Worm (Caenorhabditis elegans) whole organism, L4 larva: ENCODE results near the gene cdd-2.

ENCODE experiments used
- F10B5.3 ChIP-seq: sonication (generic microtip); optimal IDR thresholded peaks from 2 replicates; lab custom pipeline; 2016; ENCODE audit warnings: mild to moderate bottlenecking, missing genetic modification characterization, missing compliant biosample characterization
- F26F4.8 ChIP-seq: fragments of 200-800 bp; sonication (Bioruptor generic); conservative IDR thresholded peaks from 2 replicates; pipeline ENCODE4 v1.3.6; 2022; ENCODE audit warnings: missing genetic modification characterization, missing compliant biosample characterization
- F37D6.2 ChIP-seq: sonication (generic microtip); optimal IDR thresholded peaks from 2 replicates; lab custom pipeline; 2016; ENCODE audit warnings: mild to moderate bottlenecking, missing genetic modification characterization, missing compliant biosample characterization
- R02D3.7 ChIP-seq: fragments of 150-350 bp; sonication (generic microtip); optimal IDR thresholded peaks from 3 replicates; lab custom pipeline; 2014; ENCODE audit warnings: missing biosample characterization, missing genetic modification characterization
- T26A8.4 ChIP-seq: fragments of 200-800 bp; sonication (Bioruptor generic); IDR thresholded peaks from 2 replicates; pipeline ENCODE4 v1.3.6; 2022; ENCODE audit warnings: missing genetic modification characterization, missing compliant biosample characterization
- Y105C5A.15 ChIP-seq: fragments of 200-800 bp; sonication (Bioruptor generic); IDR thresholded peaks from 2 replicates; pipeline ENCODE4 v1.3.6; 2022; ENCODE audit warnings: missing genetic modification characterization, missing compliant biosample characterization
- Y5F2A.4 ChIP-seq: fragments of 200-800 bp; sonication (Bioruptor generic); optimal IDR thresholded peaks from 2 replicates; lab custom pipeline; 2018; ENCODE audit warnings: mild to moderate bottlenecking, missing genetic modification characterization, missing compliant biosample characterization
- ZK337.2 ChIP-seq: fragments of 200-800 bp; sonication (Bioruptor generic); IDR thresholded peaks from 2 replicates; pipeline ENCODE4 v1.3.6; 2022; ENCODE audit warnings: missing genetic modification reagents, missing genetic modification characterization, missing compliant biosample characterization
- aha-1 ChIP-seq: fragments of 150-350 bp; peaks from one replicate; lab custom pipeline; 2014; ENCODE audit warnings: missing biosample characterization, missing genetic modification characterization
- ama-1 ChIP-seq: fragments of 150-350 bp; optimal IDR thresholded peaks from 2 replicates; lab custom pipeline; 2014; ENCODE audit warnings: inconsistent platforms, mixed read lengths
- arid-1 ChIP-seq: fragments of 200-800 bp; sonication (Bioruptor generic); conservative IDR thresholded peaks from 2 replicates; pipeline ENCODE4 v1.3.6; 2022; ENCODE audit warnings: missing genetic modification reagents, missing genetic modification characterization, missing compliant biosample characterization
- ceh-28 ChIP-seq: fragments of 150-350 bp; optimal IDR thresholded peaks from 2 replicates; lab custom pipeline; 2014; ENCODE audit warnings: missing biosample characterization, missing genetic modification reagents, missing genetic modification characterization
- ctbp-1 ChIP-seq: fragments of 200-800 bp; sonication (Bioruptor generic); IDR thresholded peaks from 2 replicates; pipeline ENCODE4 v1.3.6; 2022; ENCODE audit warnings: missing genetic modification reagents, missing genetic modification characterization, missing compliant biosample characterization
- dmd-8 ChIP-seq: fragments of 200-800 bp; sonication (Bioruptor generic); IDR thresholded peaks from 2 replicates; pipeline ENCODE4 v1.3.6; 2022; ENCODE audit warnings: missing genetic modification characterization, missing compliant biosample characterization
- dmd-9 ChIP-seq: fragments of 200-800 bp; sonication (Bioruptor generic); IDR thresholded peaks from 2 replicates; pipeline ENCODE4 v1.3.6; 2022; ENCODE audit warnings: missing genetic modification reagents, missing genetic modification characterization, missing compliant biosample characterization
- dpl-1 ChIP-seq: fragments of 150-350 bp; optimal IDR thresholded peaks from 2 replicates; lab custom pipeline; 2014; ENCODE audit warnings: missing biosample characterization, missing genetic modification reagents, missing genetic modification characterization
- fkh-10 ChIP-seq: fragments of 150-350 bp; optimal IDR thresholded peaks from 2 replicates; lab custom pipeline; 2014; ENCODE audit warnings: missing biosample characterization, missing genetic modification reagents, missing genetic modification characterization
- gei-8 ChIP-seq: fragments of 200-800 bp; sonication (Bioruptor generic); optimal IDR thresholded peaks from 2 replicates; lab custom pipeline; 2018; ENCODE audit warnings: mild to moderate bottlenecking, missing genetic modification characterization, missing compliant biosample characterization
- lim-7 ChIP-seq: fragments of 200-800 bp; sonication (Bioruptor generic); IDR thresholded peaks from 2 replicates; pipeline ENCODE4 v1.3.6; 2022; ENCODE audit warnings: missing genetic modification characterization, missing compliant biosample characterization
- lin-1 ChIP-seq: fragments of 200-800 bp; sonication (Bioruptor generic); IDR thresholded peaks from 2 replicates; pipeline ENCODE4 v1.3.6; 2022; ENCODE audit warnings: missing genetic modification reagents, missing genetic modification characterization, missing compliant biosample characterization
- lin-13 ChIP-seq: fragments of 150-350 bp; optimal IDR thresholded peaks from 2 replicates; lab custom pipeline; 2014; ENCODE audit warnings: missing biosample characterization, missing genetic modification reagents, missing genetic modification characterization
- lin-15B ChIP-seq: fragments of 150-350 bp; sonication (generic microtip); optimal IDR thresholded peaks from 3 replicates; lab custom pipeline; 2014; ENCODE audit warnings: missing biosample characterization, missing genetic modification characterization
- lin-38 ChIP-seq: fragments of 200-800 bp; sonication (Bioruptor generic); IDR thresholded peaks from 2 replicates; pipeline ENCODE4 v1.3.6; 2022; ENCODE audit warnings: missing genetic modification reagents, missing genetic modification characterization, missing compliant biosample characterization
- madf-5 ChIP-seq, 2 experiments: fragments of 200-800 bp; sonication (Bioruptor generic); IDR thresholded peaks; 2 replicates each; pipeline ENCODE4 v1.3.6; 2022; ENCODE audit warnings: missing compliant biosample characterization in 2 of 2, missing genetic modification characterization in 2 of 2
- mdt-29 ChIP-seq: fragments of 200-800 bp; sonication (Bioruptor generic); IDR thresholded peaks from 2 replicates; pipeline ENCODE4 v1.3.6; 2022; ENCODE audit warnings: missing genetic modification reagents, missing genetic modification characterization, missing compliant biosample characterization
- mep-1 ChIP-seq: fragments of 150-350 bp; sonication (generic microtip); optimal IDR thresholded peaks from 3 replicates; lab custom pipeline; 2014; ENCODE audit warnings: missing biosample characterization, missing genetic modification characterization
- mes-2 ChIP-seq: sonication (generic microtip); optimal IDR thresholded peaks from 2 replicates; lab custom pipeline; 2016; ENCODE audit warnings: missing genotype, mild to moderate bottlenecking, missing genetic modification characterization, missing compliant biosample characterization; ENCODE audit not compliant: poor library complexity, severe bottlenecking
- nhr-11 ChIP-seq: fragments of 150-350 bp; optimal IDR thresholded peaks from 2 replicates; lab custom pipeline; 2014; ENCODE audit warnings: missing biosample characterization, missing genetic modification characterization
- nhr-237 ChIP-seq: sonication (generic microtip); optimal IDR thresholded peaks from 2 replicates; lab custom pipeline; 2017; ENCODE audit warnings: missing biosample characterization, missing genetic modification characterization
- nhr-25 ChIP-seq: sonication (generic microtip); optimal IDR thresholded peaks from 2 replicates; lab custom pipeline; 2017; ENCODE audit warnings: missing genetic modification characterization, mild to moderate bottlenecking, missing compliant biosample characterization, antibody characterized with exemption, moderate library complexity, borderline replicate concordance; ENCODE audit not compliant: insufficient read depth
- nhr-28 ChIP-seq: fragments of 150-350 bp; optimal IDR thresholded peaks from 2 replicates; lab custom pipeline; 2014; ENCODE audit warnings: missing biosample characterization, missing genetic modification characterization
- nhr-77 ChIP-seq: fragments of 150-350 bp; optimal IDR thresholded peaks from 2 replicates; lab custom pipeline; 2014; ENCODE audit warnings: missing biosample characterization, missing genetic modification characterization
- php-3 ChIP-seq: fragments of 200-800 bp; sonication (Bioruptor generic); IDR thresholded peaks from 2 replicates; pipeline ENCODE4 v1.3.6; 2022; ENCODE audit warnings: missing genetic modification reagents, missing genetic modification characterization, missing compliant biosample characterization
- snpc-1.2 ChIP-seq: fragments of 200-800 bp; sonication (Bioruptor generic); IDR thresholded peaks from 2 replicates; pipeline ENCODE4 v1.3.6; 2022; ENCODE audit warnings: missing genetic modification reagents, missing genetic modification characterization, missing compliant biosample characterization
- spr-1 ChIP-seq: sonication (generic microtip); optimal IDR thresholded peaks from 2 replicates; lab custom pipeline; 2016; ENCODE audit warnings: mild to moderate bottlenecking, missing genetic modification characterization, missing compliant biosample characterization
- spr-3 ChIP-seq: fragments of 200-800 bp; sonication (Bioruptor generic); optimal IDR thresholded peaks from 2 replicates; lab custom pipeline; 2018; ENCODE audit warnings: mild to moderate bottlenecking, missing genetic modification characterization, missing compliant biosample characterization
- unc-130 ChIP-seq: sonication (generic microtip); optimal IDR thresholded peaks from 2 replicates; lab custom pipeline; 2016; ENCODE audit warnings: missing genetic modification reagents, missing genetic modification characterization, missing compliant biosample characterization
- vab-7 ChIP-seq: fragments of 200-800 bp; sonication (Bioruptor generic); IDR thresholded peaks from 2 replicates; pipeline ENCODE4 v1.3.6; 2022; ENCODE audit warnings: missing genetic modification reagents, missing genetic modification characterization, missing compliant biosample characterization

Gene cdd-2

DNA sequence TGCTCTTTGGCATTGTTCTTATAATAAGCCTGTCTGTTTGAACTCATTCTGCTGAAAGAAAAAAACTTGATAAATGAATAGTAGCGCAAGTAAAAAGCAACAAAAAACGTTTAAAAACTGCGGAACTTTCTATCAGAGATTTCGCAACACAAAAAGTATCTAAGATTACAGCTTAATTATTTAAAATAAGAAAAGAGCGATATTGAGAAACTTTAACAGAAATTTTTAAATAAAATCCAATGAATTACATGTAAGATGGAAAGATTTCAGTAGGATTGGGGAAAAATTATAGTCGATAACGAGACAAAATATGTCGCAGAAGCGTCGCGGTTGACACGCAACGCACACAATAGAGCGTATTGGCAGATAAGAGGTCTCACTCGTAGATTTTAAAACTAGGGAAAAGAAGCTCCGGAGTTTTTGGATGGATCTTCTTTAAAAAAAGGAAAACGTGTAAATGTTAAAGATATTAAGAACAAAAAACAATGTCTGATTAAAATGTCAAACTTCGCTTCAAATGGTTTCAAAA lies 14.0 kb upstream of the cdd-2 start, which contains the start of gene ima-3 (continued):
- no peak for TF ChIP-seq spr-1 (tag; lab: Kevin White, UChicago)
- no peak for TF ChIP-seq lin-15B (tag; lab: Kevin White, UChicago)
- peak; percentile 25 for TF ChIP-seq dpl-1
- TF ChIP-seq nhr-77 (tag; lab: Kevin White, UChicago), result peak; percentile 80
- TF ChIP-seq ceh-28, result no peak
- TF ChIP-seq madf-5 (GFP tag; IDR thresholded peaks at IDR 0.05; lab: Robert Waterston, UW), result no peak
- TF ChIP-seq fkh-10 (GFP tag; lab: Kevin White, UChicago), result peak; percentile 31
- no peak for TF ChIP-seq F10B5.3 (tag; lab: Kevin White, UChicago)
- no peak for TF ChIP-seq F26F4.8 (GFP tag; lab: Robert Waterston, UW)
- TF ChIP-seq lin-13 (GFP tag; lab: Kevin White, UChicago), result peak; percentile 44
- TF ChIP-seq nhr-25 (tag; lab: Kevin White, UChicago), result no peak
- no peak for TF ChIP-seq Y5F2A.4 (GFP tag; lab: Kevin White, UChicago)

DNA sequence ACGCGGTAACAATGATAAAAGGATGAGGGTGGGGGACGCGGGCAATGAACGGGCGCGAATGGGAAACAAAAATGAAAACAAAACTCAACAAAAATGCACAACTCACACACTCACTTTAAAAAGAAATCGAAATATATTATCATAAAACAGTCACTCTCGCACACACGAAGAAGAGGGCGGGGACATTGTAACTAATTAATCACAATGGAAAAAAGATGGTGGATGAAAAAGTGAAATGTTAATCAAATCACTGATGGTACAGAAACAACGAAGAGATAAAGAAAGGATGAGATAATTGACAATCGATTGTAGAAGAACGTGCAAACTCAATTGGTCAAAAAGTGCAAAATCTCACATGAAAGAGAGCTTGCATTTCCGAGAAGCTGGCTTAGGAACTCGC lies 11.5 kb upstream of the cdd-2 start:
- TF ChIP-seq gei-8 (GFP tag; lab: Kevin White, UChicago) (no peak), lin-38 (peak; percentile 6; the same call in 1 of the 2 replicates), arid-1 (GFP tag; lab: Robert Waterston, UW) (0 out of 2 replicates have a peak, but pooled peaks have one; percentile 21)

DNA sequence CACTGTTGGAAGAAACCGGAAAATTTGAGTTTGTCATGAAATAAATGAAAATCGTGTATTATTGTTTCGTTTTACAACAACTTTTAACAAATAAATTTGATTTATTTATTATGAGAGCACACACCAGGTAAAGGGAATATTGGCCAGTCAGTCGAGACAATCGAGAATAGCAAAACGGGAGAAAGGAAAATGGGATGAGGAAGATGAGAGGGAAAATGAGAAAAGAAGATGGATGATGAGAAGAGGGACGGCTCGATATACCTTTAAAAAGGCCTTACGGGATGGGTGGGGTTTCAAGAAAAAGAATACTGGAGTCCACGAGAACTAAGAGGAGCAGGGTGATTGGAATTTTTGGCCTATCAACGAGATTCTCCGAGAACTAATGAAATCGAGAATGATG lies 11.0 kb upstream of the cdd-2 start:
- TF ChIP-seq ZK337.2 (GFP tag; lab: Robert Waterston, UW), result no peak
- TF ChIP-seq mes-2, result no peak
- TF ChIP-seq Y105C5A.15, result no peak
- TF ChIP-seq dmd-8 (GFP tag; lab: Robert Waterston, UW), result no peak
- TF ChIP-seq lin-38, result no peak
- 0 out of 2 replicates have a peak, but pooled peaks have one; percentile 15 for TF ChIP-seq snpc-1.2 (GFP tag; lab: Robert Waterston, UW)
- peak; percentile 54 for TF ChIP-seq ama-1
- TF ChIP-seq F37D6.2, result no peak
- no peak for TF ChIP-seq vab-7 (GFP tag; lab: Robert Waterston, UW)
- no peak for TF ChIP-seq php-3 (GFP tag; lab: Robert Waterston, UW)
- TF ChIP-seq nhr-237 (tag; lab: Kevin White, UChicago), result no peak
- no peak for TF ChIP-seq lin-1
- TF ChIP-seq spr-3, result no peak
- TF ChIP-seq, all 104 proteins: peak for 2

DNA sequence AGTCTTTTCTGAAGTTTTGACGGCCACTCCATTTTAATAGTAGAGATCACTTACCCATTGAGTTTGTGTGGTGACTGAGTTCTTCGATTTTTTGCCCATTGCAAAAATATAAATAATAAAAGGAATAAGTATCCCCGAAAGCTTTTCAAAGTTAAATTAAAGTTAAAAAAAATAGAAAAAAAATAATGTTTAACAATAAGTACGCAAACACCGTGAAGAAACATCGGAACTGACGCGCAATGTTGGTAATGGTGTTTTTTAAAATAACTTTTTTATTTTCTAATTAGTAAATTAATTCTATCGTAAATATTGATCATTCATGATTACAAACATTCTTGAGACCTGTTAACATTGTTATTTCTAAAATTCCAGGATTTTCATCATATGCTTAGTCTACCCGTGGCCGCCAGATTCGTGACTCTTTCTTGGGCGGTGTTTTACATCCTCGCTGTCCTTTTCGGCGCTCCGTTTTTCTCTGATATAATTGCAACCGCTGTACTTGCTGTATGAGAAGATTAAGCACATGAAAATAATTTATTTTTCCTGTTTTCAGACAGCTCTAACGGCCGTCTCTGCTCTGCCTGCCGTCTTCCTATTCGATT lies 8.7 kb upstream of the cdd-2 start, which contains the start of the genes F49E8.7, F49E8.8 and nprl-2:
F49E8.7 (minus strand) TSS at position 101 of the 602 bp plus-strand sequence.
F49E8.8 (plus strand) TSS at position 373 of the 602 bp plus-strand sequence.
nprl-2 (plus strand) TSS at position 552 of the 602 bp plus-strand sequence.
- TF ChIP-seq nhr-28 (tag; lab: Kevin White, UChicago) (no peak), ctbp-1 (GFP tag; lab: Robert Waterston, UW) (no peak), lim-7 (GFP tag; lab: Robert Waterston, UW) (no peak), Y5F2A.4 (GFP tag; lab: Kevin White, UChicago) (no peak), T26A8.4 (GFP tag; lab: Robert Waterston, UW) (no peak), mep-1 (no peak), gei-8 (GFP tag; lab: Kevin White, UChicago) (no peak)

DNA sequence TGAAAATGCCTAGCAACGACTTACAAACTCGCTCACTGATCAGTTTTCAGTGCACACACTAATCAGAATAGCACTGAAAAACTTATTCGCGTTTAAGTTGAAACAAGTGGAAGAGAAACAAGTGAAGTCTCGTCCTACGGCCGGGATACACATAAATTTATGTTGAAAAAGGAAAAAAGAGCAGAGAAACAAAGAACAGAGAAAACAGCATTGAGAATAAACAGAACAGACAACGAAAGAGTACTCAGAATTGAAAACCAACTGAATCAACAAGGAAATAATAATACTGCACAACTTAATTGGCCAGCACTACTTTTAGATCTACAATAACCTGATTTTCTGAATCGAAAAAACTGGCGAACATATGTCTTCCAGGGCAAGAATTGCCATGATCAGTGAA lies 6.7 kb upstream of the cdd-2 start, which contains the start of gene F49E8.6:
F49E8.6 (minus strand) TSS at position 317 of the 400 bp plus-strand sequence.
- peak; percentile 46 for TF ChIP-seq aha-1
- peak; percentile 40 for TF ChIP-seq nhr-11 (tag; lab: Kevin White, UChicago)
- TF ChIP-seq dmd-9 (GFP tag; lab: Robert Waterston, UW), result no peak
- no peak for TF ChIP-seq ZK337.2 (GFP tag; lab: Robert Waterston, UW)
- no peak for TF ChIP-seq R02D3.7
- TF ChIP-seq unc-130, result no peak
- TF ChIP-seq F10B5.3 (tag; lab: Kevin White, UChicago), result no peak
- no peak for TF ChIP-seq F26F4.8 (GFP tag; lab: Robert Waterston, UW)
- no peak for TF ChIP-seq mdt-29 (GFP tag; lab: Robert Waterston, UW)
- TF ChIP-seq, all 104 proteins: peak for 2
